Worm (Caenorhabditis elegans) whole organism, L1 larva: Measurements from ENCODE around the gene rack-1.

Experiments
- lir-3 ChIP-seq: sonication (generic microtip); optimal IDR thresholded peaks from 2 replicates; lab custom pipeline; 2016; ENCODE audit warnings: mild to moderate bottlenecking, missing genetic modification characterization, moderate library complexity, missing compliant biosample characterization; ENCODE audit not compliant: poor library complexity
- nhr-12 ChIP-seq: sonication (generic microtip); optimal IDR thresholded peaks from 2 replicates; lab custom pipeline; 2017; ENCODE audit warnings: missing biosample characterization, missing genetic modification characterization
- nhr-47 ChIP-seq: sonication (generic microtip); optimal IDR thresholded peaks from 2 replicates; lab custom pipeline; 2016; ENCODE audit warnings: mild to moderate bottlenecking, missing genetic modification characterization, moderate library complexity, missing compliant biosample characterization
- nhr-76 ChIP-seq: sonication (generic microtip); optimal IDR thresholded peaks from 2 replicates; lab custom pipeline; 2017; ENCODE audit warnings: missing biosample characterization, missing genetic modification characterization
- sptf-1 ChIP-seq: fragments of 150-350 bp; optimal IDR thresholded peaks from 2 replicates; lab custom pipeline; 2014; ENCODE audit warnings: missing biosample characterization, missing genetic modification characterization
- unc-130 ChIP-seq: fragments of 150-350 bp; optimal IDR thresholded peaks from 2 replicates; lab custom pipeline; 2017; ENCODE audit warnings: missing biosample characterization, missing genetic modification characterization, inconsistent platforms
- ztf-11 ChIP-seq, 2 experiments: sonication (generic microtip); optimal IDR thresholded peaks; 2 replicates each; lab custom pipeline; 2016 to 2017; ENCODE audit warnings: missing genetic modification characterization in 2 of 2, missing biosample characterization in 1 of 2, missing compliant biosample characterization in 1 of 2

- TF ChIP-seq nhr-12 (tag; lab: Kevin White, UChicago) (no peak), sptf-1 (no peak), nhr-47 (no peak), nhr-76 (tag; lab: Kevin White, UChicago) (no peak), ztf-11 (tag; optimal IDR thresholded peaks at IDR 0.05; lab: Kevin White, UChicago) (no peak), unc-130 (no peak), lir-3 (tag; lab: Kevin White, UChicago) (no peak)
These were observed 14.8 kb upstream of the rack-1 start, which contains the start of gene pps-1 for ce11 chrIV:10161706-10162105.
